Worm (Caenorhabditis elegans) whole organism, dauer: ENCODE measurements around the gene dod-19.

Experiments
- unc-62 ChIP-seq: sonication (generic microtip); optimal IDR thresholded peaks from 2 replicates; lab custom pipeline; 2017; ENCODE audit warnings: missing biosample characterization, missing genetic modification reagents, missing genetic modification characterization

The dod-19 gene

DNA sequence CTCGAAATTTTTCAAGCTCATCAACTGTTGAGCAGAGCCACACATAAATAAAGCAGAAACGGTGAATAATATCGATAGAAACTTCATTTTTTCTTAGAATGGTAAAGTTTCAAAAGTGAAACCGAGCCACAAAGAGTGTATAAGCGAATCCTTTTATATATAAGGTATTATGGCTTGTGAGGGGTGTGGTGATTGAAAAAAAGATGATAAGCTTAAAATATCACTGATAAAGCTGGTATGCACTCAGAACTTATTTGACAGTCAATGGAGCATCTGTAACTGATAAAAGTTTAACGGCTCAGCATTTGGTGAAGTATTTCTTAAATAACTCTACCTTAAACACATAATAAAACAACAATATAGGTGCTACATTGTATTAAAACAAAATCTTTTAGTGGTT is at the start of gene dod-19:
TSS of gene dod-19 (minus strand) at position 130 of the 400 bp plus-strand sequence.
- no peak for TF ChIP-seq unc-62

DNA sequence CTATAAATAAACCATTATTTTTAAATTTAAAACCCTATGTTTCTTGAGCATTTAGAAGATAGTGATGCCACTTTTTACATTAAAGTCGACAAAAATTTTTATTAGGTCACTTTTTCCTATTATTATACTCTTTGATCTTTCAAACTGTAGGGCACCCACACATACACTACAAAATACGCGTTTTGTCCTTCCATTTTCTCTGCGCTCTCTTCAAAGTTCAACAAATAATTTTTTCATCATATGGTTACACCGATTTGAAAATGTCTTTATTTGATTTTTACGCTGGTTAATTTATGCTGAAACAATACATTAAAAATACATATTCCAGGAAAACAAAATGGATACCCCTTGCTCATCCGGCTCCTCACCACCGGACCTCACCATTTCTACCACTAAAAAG is 47.7 kb upstream of the dod-19 start, which contains the start of gene nhr-202:
TSS of gene nhr-202 (plus strand) at position 326 of the 400 bp plus-strand sequence.
- TF ChIP-seq unc-62, result no peak

DNA sequence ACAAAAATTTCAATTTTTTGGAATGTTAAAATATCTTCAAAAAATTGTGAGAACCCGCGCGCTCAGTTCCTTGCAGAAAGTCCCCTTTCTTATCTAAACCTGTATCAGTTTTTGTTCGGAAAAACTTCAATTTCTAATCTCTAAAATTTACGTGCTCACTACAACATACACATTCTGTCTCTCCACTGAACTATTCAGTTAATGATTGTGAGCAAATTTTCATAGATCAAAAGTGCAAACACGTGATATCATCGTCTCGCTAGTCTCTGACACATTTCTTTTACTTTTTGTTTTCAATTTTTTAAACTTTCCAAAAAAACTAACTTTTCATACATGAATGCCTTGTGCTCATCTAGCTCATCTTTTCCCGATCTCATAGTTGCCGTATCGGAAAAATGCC is 44.9 kb upstream of the dod-19 start, which contains the start of gene nhr-203:
TSS of gene nhr-203 (plus strand) at position 332 of the 400 bp plus-strand sequence.
- TF ChIP-seq unc-62, result no peak

DNA sequence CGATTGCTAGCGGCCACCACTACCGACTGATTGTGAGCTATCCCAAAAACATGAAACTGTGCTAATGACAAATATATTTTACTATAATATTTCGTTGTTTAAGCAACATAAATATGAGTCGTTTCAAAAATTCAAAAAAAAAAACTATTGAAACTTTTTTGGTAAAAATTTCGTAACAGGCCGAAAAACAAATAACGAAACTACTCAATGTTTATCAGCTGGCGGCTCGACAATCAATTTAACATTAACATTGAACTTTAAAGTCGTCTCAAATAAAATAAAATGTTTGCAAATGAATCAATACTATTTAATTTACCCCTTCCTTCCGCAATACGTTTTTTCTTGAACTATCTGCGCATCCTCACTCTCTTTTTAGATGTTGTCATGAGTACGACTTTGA is 43.3 kb upstream of the dod-19 start:
- TF ChIP-seq unc-62, result no peak

DNA sequence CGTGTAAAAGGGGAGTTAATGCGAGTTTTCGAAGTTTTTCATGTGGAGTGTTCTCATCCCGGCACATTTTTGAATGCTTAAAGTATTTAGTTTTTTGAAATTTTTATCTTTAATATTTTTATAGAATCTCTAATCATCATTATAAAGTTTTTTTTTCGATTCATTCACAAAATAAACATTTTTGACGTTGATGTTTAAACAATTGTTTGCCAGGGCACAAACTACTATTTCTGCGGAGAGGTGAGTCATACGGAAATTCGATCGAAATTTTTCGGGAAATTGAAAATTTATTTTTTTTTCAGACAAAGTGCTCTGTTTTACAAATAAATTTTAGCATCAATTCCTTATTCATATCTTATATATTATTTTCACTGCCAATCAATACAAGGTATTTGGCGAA is 39.0 kb upstream of the dod-19 start, which contains the start of gene nhr-98:
TSS of gene nhr-98 (plus strand) at position 301 of the 400 bp plus-strand sequence.
- no peak for TF ChIP-seq unc-62

DNA sequence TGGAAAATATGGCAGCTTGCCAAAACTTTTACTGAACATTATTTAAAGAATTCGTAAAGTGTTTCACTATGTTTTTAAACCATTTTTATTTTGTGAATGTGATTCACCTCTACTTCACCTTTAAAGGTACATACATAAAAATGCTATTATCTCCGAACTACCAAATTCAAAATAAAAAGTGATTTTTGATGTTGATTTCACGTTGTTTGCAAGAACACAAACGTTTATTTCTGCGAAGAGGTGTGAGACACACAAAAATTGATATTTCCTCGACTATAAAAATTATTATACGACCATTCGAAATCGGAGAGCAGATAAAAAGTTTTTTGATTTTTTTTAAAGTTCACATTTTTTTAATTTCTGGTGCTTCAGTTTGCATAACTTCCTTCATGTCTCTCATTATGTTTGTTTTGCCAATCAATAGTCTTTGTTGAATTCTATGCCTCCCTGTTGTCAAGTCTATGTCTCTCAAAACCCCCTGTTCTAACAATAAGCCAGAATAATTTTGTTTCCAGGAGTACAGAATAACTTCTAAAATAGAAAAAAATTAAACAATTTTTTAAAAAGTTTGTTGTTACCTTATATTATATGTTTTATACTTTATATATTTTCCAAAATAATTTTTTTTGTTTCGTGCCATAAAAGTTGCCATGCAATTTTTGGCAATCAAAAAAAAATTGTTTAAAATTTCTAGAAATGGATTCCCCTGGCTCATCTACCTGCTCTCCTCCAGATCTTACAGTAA is 36.4 kb upstream of the dod-19 start, which contains the start of gene nhr-123:
TSS of gene nhr-123 (plus strand) at position 695 of the 745 bp plus-strand sequence.
- TF ChIP-seq unc-62, result no peak

DNA sequence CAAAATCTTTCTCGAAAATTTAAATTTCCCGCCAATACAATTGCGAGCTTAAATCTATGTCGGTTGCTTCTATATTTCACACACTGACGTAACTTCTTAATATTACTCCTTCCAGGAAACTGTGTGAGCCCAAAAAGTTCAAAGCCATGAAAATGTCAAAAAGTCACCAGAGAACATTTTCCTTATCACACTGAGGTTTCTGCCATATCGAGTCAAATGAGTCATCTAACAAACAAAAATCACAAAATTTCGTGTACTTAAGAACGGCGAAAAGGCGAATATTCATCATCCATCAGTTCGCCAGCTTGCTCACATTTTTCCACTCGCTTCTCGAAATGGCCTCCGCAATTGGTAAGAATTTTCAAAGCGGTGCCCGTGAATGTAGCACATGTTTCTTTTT is 35.1 kb upstream of the dod-19 start, which contains the start of gene M02H5.8:
TSS of gene M02H5.8 (plus strand) at position 297 of the 400 bp plus-strand sequence.
- TF ChIP-seq unc-62, result no peak

DNA sequence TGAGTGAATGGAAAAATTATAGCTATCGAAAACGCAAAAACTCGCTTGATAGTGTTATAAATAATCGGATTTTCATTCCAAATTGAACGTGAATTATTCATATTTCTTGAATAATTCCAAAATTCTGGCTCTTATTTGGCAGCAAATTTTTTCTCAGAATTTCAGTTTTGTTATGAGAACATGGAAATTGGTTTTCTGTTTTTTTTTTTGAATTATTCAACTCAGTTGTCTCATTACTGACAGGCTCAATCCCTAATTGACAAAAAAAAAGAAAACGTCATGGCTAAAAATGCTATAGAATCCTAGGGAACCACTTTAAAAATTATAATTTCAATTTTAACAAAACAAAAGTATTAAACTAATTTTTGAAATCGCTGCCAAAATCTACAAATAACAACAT is 34.6 kb upstream of the dod-19 start, which contains the start of gene srh-35:
TSS of gene srh-35 (minus strand) at position 101 of the 400 bp plus-strand sequence.
- no peak for TF ChIP-seq unc-62

DNA sequence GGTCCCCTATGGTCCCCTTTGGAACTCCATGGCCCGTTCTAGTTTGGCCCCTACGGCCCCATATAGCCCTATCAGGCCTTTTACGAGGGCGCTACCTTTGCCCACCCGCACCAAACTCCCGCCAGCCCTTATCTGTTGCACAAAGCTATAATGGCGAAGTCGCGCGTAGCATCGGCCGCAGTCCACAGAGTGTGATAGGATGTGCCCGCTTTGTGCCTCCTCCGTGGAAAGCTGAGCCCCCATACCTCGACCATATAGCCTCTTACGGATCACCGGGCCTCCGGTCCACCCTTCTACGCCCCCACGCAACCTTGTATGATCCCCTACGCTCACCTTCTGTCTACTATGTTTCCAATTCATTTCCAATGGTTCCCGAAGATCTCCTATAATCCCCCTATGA is 32.4 kb upstream of the dod-19 start:
- TF ChIP-seq unc-62, result no peak

DNA sequence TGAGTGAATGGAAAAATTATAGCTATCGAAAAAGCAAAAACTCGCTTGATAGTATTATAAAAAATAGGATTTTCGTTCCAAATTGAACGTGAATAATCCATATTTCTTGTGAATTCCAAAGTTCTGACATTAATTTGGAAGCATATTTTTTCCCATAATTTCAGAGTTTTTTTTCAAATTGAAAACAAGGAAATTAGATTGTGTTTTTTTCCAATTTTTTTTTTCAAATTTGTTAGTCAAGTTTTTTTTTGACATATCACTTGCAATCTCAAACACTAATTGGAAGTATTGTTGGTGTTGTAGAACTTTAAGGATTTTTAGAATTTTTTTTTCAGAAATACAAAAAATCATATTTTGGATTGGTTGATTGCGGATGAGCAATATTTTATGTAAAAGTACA is 32.0 kb upstream of the dod-19 start, which contains the start of gene srh-34:
TSS of gene srh-34 (minus strand) at position 101 of the 400 bp plus-strand sequence.
- TF ChIP-seq unc-62, result no peak

DNA sequence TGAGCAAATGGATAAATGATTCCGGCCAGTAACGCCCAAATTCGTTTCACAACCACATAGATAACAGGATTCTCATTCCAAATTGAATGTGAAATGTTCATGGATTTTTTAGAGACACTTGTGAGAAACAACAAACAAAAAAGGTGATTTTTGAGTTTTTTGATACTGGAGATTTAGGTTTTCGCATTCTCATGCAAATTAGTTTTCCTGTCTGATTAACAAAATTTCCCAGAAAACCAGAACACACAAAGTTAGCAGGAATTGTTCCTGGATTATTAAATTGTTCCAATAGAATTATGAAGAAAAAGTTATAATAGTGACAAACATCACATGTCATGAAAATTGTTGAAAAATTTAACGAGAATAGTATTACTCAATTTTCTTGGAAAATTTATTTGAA is 28.6 kb upstream of the dod-19 start, which contains the start of gene srh-33:
TSS of gene srh-33 (minus strand) at position 101 of the 400 bp plus-strand sequence.
- TF ChIP-seq unc-62, result no peak

DNA sequence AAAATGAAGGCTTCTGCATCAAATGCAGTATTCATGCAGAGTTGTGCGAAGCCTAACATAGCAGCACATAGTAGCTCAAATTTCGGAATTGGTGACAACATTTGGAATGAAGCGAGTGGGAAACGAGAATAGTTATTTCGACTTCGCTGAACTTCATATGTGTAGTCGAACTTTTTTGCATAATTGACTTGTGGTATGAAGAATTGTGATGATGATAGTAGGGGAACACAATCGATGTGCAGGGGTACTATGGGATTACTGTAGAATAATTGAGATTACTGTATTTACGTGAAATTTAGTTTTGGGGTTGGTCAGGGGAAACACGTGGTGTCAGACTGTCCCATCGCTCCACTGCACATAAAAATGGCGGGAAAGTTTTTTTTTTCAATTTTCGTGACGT is 26.4 kb upstream of the dod-19 start, which contains the start of gene B0554.7:
TSS of gene B0554.7 (minus strand) at position 101 of the 400 bp plus-strand sequence.
- no peak for TF ChIP-seq unc-62

DNA sequence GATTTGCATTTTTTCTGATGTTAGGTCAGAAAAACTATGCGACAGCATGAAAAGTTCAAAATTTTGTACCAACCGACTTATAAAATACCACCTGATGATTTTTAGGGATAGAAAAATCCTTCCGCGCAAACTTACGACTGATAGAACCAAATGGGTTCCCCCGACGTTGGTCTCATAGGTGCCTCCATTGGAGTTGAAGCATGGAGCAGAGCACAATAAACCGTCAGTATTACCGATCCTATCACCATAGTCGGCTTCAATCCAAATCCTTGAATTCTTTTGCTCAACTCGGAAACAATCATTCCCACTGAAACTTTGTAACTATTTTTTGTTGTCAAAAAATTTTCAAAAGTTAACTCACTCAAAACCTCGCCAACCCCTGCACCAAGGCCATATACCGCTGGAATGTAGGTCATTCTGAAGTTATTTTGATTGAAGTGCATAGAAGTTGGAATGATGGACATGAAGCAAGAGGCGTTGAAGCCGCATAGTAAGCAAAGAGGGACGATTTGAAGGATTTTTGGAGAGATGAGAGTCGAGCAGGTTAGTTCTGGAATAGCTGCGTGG is 24.7 kb upstream of the dod-19 start:
- TF ChIP-seq unc-62, result no peak

DNA sequence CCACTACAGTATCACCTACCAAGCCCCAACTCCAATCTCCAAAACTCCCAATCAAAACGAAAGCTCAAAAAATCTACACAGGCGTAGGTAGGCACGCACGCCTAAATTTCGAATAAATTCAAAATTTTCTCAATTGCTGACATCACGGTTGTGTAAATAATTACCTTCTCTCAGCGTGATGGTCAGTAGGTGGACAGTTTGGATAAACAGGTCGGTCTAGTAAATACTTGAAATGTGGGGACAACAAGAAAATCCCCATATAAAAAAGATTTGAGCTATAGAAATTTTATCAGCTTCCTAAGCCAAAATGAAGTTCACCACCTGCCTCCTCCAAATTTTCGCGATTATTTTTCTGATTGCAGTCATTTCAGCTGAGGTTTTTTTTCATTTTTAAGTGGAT is 23.5 kb upstream of the dod-19 start, which contains the start of gene B0554.1:
TSS of gene B0554.1 (plus strand) at position 301 of the 400 bp plus-strand sequence.
- TF ChIP-seq unc-62, result no peak

DNA sequence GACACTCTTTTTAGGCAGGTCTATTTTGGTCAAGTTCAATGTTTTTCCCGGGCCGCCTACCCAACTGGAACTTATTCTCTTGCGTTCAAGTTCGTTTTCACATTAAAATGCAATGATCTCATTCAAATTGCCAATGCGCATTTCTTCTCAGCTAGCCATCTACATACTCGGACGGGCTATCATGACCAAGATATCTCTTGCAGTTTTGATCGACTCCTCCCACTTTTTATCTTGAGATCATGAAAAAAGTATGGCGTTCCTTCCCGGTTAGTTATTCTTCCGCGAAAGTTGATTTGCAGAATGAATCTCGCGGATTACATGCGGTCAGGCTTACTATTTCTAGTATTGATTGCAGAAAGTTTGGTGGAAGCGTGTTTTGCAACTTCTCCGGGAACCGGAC is 19.3 kb upstream of the dod-19 start, which contains the start of gene B0554.2:
TSS of gene B0554.2 (plus strand) at position 301 of the 400 bp plus-strand sequence.
- TF ChIP-seq unc-62, result no peak

DNA sequence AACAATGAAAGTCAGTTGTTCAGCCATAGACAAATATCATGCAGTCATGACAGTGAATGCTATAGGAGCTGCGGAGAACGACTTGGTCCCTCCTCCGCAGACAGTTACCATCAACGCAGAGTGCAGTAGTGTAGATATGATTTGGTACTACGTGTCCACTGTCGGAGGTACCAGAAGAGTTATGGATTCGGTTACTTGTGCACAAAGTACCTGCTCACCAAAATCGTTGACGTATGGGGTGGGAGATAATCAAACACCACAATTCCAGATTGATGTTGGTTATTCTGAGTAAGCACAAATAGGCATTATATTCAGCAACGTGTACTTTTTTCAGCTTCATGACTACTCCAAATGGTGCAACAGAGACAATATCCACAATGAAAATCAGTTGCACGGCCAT is 18.4 kb upstream of the dod-19 start:
- no peak for TF ChIP-seq unc-62

DNA sequence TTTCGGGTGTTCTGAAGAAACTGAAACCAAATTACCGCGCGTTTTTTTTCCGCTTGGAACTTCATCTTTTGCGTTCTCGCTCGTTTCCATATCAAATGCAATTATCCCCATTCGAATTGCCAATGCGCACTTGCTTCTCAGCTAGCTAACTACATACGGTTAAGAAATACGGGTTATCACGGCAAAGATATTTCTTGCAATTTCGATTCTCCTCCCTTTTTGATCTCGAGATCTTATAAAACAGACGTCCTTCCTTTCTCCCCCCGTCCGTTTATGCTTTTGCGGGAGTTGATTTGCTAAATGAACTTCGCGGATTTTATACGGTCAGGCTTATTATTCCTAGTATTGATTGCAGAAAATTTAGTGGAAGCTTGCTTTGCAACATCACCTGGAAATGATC is 14.3 kb upstream of the dod-19 start, which contains the start of gene B0554.4:
TSS of gene B0554.4 (plus strand) at position 301 of the 400 bp plus-strand sequence.
- no peak for TF ChIP-seq unc-62
